Worm (Caenorhabditis elegans) whole organism, mixed stage, embryonic: ENCODE measurements around the gene T24D5.4.
A peak's percentile ranks its signal among the peaks of the same experiment; 100 is the strongest.
"Not testable (repeated sequence)": the region's sequence is repeated elsewhere in the genome, so short reads cannot be mapped to it uniquely, and the experiment has no call there.

ENCODE experiments used
- M03D4.4 ChIP-seq: sonication (generic microtip); optimal IDR thresholded peaks from 2 replicates; lab custom pipeline; 2017; ENCODE audit warnings: mild to moderate bottlenecking, missing genetic modification characterization, missing compliant biosample characterization
- blmp-1 ChIP-seq: fragments of 150-350 bp; optimal IDR thresholded peaks from 2 replicates; lab custom pipeline; 2014; ENCODE audit warnings: missing biosample characterization, missing genetic modification characterization
- ceh-39 ChIP-seq: fragments of 150-350 bp; optimal IDR thresholded peaks from 2 replicates; lab custom pipeline; 2014; ENCODE audit warnings: missing biosample characterization, missing genetic modification characterization
- ceh-43 ChIP-seq: fragments of 200-800 bp; sonication (Bioruptor generic); optimal IDR thresholded peaks from 2 replicates; lab custom pipeline; 2018; ENCODE audit warnings: mild to moderate bottlenecking, missing genetic modification characterization, moderate library complexity, missing compliant biosample characterization
- ceh-83 ChIP-seq: fragments of 200-800 bp; sonication (Bioruptor generic); optimal IDR thresholded peaks from 2 replicates; lab custom pipeline; 2018; ENCODE audit warnings: mild to moderate bottlenecking, missing genetic modification characterization, missing compliant biosample characterization
- ces-1 ChIP-seq: fragments of 150-350 bp; optimal IDR thresholded peaks from 2 replicates; lab custom pipeline; 2014; ENCODE audit warnings: missing biosample characterization, missing genetic modification reagents, missing genetic modification characterization
- cnd-1 ChIP-seq: fragments of 200-800 bp; sonication (Bioruptor generic); optimal IDR thresholded peaks from 2 replicates; lab custom pipeline; 2018; ENCODE audit warnings: mild to moderate bottlenecking, missing genetic modification characterization, missing compliant biosample characterization
- drap-1 ChIP-seq: fragments of 200-800 bp; sonication (Bioruptor generic); optimal IDR thresholded peaks from 3 replicates; lab custom pipeline; 2018; ENCODE audit warnings: mild to moderate bottlenecking, missing genetic modification characterization, missing compliant biosample characterization
- elt-1 ChIP-seq: sonication (generic microtip); optimal IDR thresholded peaks from 2 replicates; lab custom pipeline; 2017; ENCODE audit warnings: missing genetic modification characterization, mild to moderate bottlenecking, missing compliant biosample characterization, antibody characterized with exemption, moderate library complexity, borderline replicate concordance; ENCODE audit not compliant: insufficient read depth
- elt-3 ChIP-seq: fragments of 150-350 bp; optimal IDR thresholded peaks from 2 replicates; lab custom pipeline; 2014; ENCODE audit warnings: missing biosample characterization, missing genetic modification characterization
- flh-1 ChIP-seq: fragments of 200-800 bp; sonication (Bioruptor generic); optimal IDR thresholded peaks from 2 replicates; lab custom pipeline; 2018; ENCODE audit warnings: mild to moderate bottlenecking, missing genetic modification characterization, moderate library complexity, missing compliant biosample characterization
- ham-2 ChIP-seq: fragments of 200-800 bp; sonication (Bioruptor generic); optimal IDR thresholded peaks from 2 replicates; lab custom pipeline; 2018; ENCODE audit warnings: mild to moderate bottlenecking, missing genetic modification characterization, missing compliant biosample characterization
- hlh-1 ChIP-seq: fragments of 150-350 bp; optimal IDR thresholded peaks from 2 replicates; lab custom pipeline; 2014; ENCODE audit warnings: missing biosample characterization, missing genetic modification reagents, missing genetic modification characterization
- lin-13 ChIP-seq: fragments of 150-350 bp; optimal IDR thresholded peaks from 2 replicates; lab custom pipeline; 2014; ENCODE audit warnings: missing biosample characterization, missing genetic modification characterization
- lin-32 ChIP-seq: fragments of 200-800 bp; sonication (Bioruptor generic); optimal IDR thresholded peaks from 2 replicates; lab custom pipeline; 2018; ENCODE audit warnings: mild to moderate bottlenecking, missing genetic modification characterization, missing compliant biosample characterization
- mab-5 ChIP-seq: fragments of 150-350 bp; optimal IDR thresholded peaks from 2 replicates; lab custom pipeline; 2014; ENCODE audit warnings: missing biosample characterization, missing genetic modification characterization
- mep-1 ChIP-seq: fragments of 150-350 bp; optimal IDR thresholded peaks from 2 replicates; lab custom pipeline; 2017; ENCODE audit warnings: missing biosample characterization, missing genetic modification reagents, missing genetic modification characterization, inconsistent platforms
- mls-2 ChIP-seq: sonication (generic microtip); optimal IDR thresholded peaks from 2 replicates; lab custom pipeline; 2016; ENCODE audit warnings: mild to moderate bottlenecking, missing genetic modification characterization, moderate library complexity, missing compliant biosample characterization
- nhr-12 ChIP-seq: fragments of 150-350 bp; optimal IDR thresholded peaks from 2 replicates; lab custom pipeline; 2014; ENCODE audit warnings: missing biosample characterization, missing genetic modification characterization
- nhr-2 ChIP-seq: fragments of 150-350 bp; optimal IDR thresholded peaks from 2 replicates; lab custom pipeline; 2014; ENCODE audit warnings: missing biosample characterization, missing genetic modification characterization
- nhr-237 ChIP-seq: fragments of 150-350 bp; optimal IDR thresholded peaks from 2 replicates; lab custom pipeline; 2014; ENCODE audit warnings: missing biosample characterization, missing genetic modification characterization
- nhr-28 ChIP-seq: fragments of 150-350 bp; optimal IDR thresholded peaks from 2 replicates; lab custom pipeline; 2014; ENCODE audit warnings: missing biosample characterization, missing genetic modification characterization
- nhr-76 ChIP-seq: sonication (generic microtip); optimal IDR thresholded peaks from 2 replicates; lab custom pipeline; 2017; ENCODE audit warnings: missing biosample characterization, missing genetic modification characterization
- pha-4 ChIP-seq: fragments of 150-350 bp; optimal IDR thresholded peaks from 2 replicates; lab custom pipeline; 2018; ENCODE audit warnings: missing biosample characterization, missing genetic modification reagents, missing genetic modification characterization
- sem-2 ChIP-seq: fragments of 200-800 bp; sonication (Bioruptor generic); optimal IDR thresholded peaks from 2 replicates; lab custom pipeline; 2018; ENCODE audit warnings: mild to moderate bottlenecking, missing genetic modification characterization, missing compliant biosample characterization
- sptf-1 ChIP-seq: sonication (generic microtip); optimal IDR thresholded peaks from 2 replicates; lab custom pipeline; 2017; ENCODE audit warnings: mild to moderate bottlenecking, missing genetic modification characterization, moderate library complexity, missing compliant biosample characterization
- tbx-8 ChIP-seq: fragments of 200-800 bp; sonication (Bioruptor generic); optimal IDR thresholded peaks from 2 replicates; lab custom pipeline; 2018; ENCODE audit warnings: mild to moderate bottlenecking, missing genetic modification characterization, moderate library complexity, missing compliant biosample characterization
- unc-120 ChIP-seq: sonication (generic microtip); optimal IDR thresholded peaks from 2 replicates; lab custom pipeline; 2017; ENCODE audit warnings: missing genetic modification characterization, missing compliant biosample characterization; ENCODE audit not compliant: poor library complexity, severe bottlenecking
- unc-39 ChIP-seq: fragments of 150-350 bp; optimal IDR thresholded peaks from 2 replicates; lab custom pipeline; 2014; ENCODE audit warnings: missing biosample characterization, missing genetic modification characterization
- unc-62 ChIP-seq: fragments of 150-350 bp; optimal IDR thresholded peaks from 2 replicates; lab custom pipeline; 2014; ENCODE audit warnings: missing biosample characterization, missing genetic modification reagents, missing genetic modification characterization
- zip-8 ChIP-seq: fragments of 150-350 bp; optimal IDR thresholded peaks from 2 replicates; lab custom pipeline; 2014; ENCODE audit warnings: missing biosample characterization, missing genetic modification characterization
- ztf-11 ChIP-seq: fragments of 150-350 bp; optimal IDR thresholded peaks from 2 replicates; lab custom pipeline; 2014; ENCODE audit warnings: missing biosample characterization, missing genetic modification characterization

The T24D5.4 gene

DNA sequence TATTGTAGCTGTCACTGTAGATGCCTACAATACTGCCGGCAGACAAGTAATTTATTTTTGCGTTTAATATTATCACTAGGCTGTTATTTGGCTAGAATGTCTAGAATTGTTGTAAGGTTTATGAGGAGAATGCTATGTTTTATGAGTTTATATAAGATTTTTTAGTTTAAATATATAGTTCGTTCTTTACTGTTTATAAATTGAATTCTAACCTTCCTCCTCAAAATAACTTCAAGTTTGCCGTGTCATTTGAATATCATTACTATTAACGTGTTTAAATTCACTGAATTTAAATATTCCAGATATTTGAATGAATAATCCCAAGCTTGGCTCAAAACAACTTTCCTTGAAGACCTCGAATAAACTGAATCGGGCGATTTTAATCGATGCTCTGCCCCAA lies 16.5 kb downstream of the T24D5.4 start, which contains the start of gene R09A8.1:
Gene R09A8.1 (plus strand): TSS at position 301 of the 400 bp plus-strand sequence.
- not testable (repeated sequence) for TF ChIP-seq nhr-237, sptf-1, mab-5 (tag; lab: Kevin White, UChicago)

DNA sequence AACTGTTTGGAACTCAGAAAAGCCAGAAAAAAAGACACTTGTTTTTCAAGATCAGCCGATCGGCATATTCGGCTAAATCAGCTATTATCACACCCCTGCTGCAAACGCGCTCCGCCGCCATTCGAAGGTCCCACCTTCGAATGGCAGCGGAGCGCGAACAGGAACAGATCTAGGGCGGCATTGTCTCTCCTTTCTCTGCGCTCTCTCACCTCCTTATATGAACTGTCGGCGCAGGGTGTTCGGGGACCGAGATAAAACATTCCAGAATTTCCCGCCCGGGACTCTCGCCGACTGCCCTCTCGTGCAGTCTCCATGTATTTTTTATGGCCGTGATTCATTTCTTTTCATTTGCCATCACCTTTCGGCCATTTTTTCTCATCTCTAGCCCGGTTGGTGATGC lies 21.5 kb downstream of the T24D5.4 start:
- TF ChIP-seq blmp-1 (tag; lab: Kevin White, UChicago) (no peak), nhr-2 (tag; lab: Kevin White, UChicago) (peak; percentile 55)
- TF ChIP-seq, all 35 proteins: peak for 1

DNA sequence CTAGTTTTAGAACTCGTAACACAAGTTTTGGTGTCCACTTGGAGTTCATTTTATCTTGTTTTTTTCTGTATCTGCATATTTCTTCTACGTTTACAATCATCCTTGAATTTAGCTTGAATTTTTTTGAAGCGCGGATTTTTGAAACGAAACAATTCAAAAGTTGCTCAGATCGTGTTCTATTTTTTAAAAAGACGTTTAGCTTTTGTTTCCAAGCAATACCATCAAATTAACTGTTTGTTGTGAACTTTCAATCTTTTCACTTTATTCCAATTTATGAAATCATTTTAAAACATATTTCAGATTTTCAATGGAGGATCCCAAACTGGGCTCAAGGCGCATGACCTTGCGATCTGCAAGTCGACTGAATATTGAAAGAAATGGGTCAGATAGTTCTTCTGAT lies 22.2 kb downstream of the T24D5.4 start, which contains the start of gene R09A8.2:
Gene R09A8.2 (plus strand): TSS at position 301 of the 400 bp plus-strand sequence.
- no peak for TF ChIP-seq M03D4.4 (tag; lab: Kevin White, UChicago)

DNA sequence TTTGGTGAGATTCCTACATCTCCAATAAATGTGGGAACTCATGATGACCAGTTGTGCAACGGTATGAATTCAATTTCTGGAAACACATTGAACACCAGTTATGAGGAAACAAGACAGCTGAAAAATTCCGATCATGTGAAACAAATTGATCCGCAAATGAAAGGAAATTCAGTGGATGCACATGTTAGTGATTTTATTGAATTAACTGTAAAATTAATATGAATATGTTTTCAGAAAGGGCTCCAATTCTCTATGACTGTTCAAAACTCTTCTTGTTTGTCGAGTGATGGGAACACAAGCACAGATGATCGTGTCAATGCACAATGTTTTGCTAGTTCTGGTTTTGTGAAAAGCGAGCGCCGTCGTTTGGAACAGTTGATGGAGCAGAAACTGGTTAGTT lies 23.3 kb downstream of the T24D5.4 start:
- TF ChIP-seq ceh-43 (GFP tag; lab: Kevin White, UChicago): no peak
- no peak for TF ChIP-seq hlh-1 (tag; lab: Kevin White, UChicago)
- no peak for TF ChIP-seq unc-62 (GFP tag; lab: Kevin White, UChicago)
- no peak for TF ChIP-seq ceh-83 (GFP tag; lab: Kevin White, UChicago)
- TF ChIP-seq lin-13 (tag; lab: Kevin White, UChicago): no peak
- TF ChIP-seq elt-3 (tag; lab: Kevin White, UChicago): no peak
- no peak for TF ChIP-seq flh-1 (GFP tag; lab: Kevin White, UChicago)
- no peak for TF ChIP-seq tbx-8 (GFP tag; lab: Kevin White, UChicago)
- no peak for TF ChIP-seq nhr-28 (tag; lab: Kevin White, UChicago)
- TF ChIP-seq ham-2 (GFP tag; lab: Kevin White, UChicago): no peak
- TF ChIP-seq mls-2 (tag; lab: Kevin White, UChicago): no peak
- no peak for TF ChIP-seq ceh-39 (tag; lab: Kevin White, UChicago)
- TF ChIP-seq ztf-11 (tag; lab: Kevin White, UChicago): no peak
- TF ChIP-seq nhr-237 (tag; lab: Kevin White, UChicago): no peak

DNA sequence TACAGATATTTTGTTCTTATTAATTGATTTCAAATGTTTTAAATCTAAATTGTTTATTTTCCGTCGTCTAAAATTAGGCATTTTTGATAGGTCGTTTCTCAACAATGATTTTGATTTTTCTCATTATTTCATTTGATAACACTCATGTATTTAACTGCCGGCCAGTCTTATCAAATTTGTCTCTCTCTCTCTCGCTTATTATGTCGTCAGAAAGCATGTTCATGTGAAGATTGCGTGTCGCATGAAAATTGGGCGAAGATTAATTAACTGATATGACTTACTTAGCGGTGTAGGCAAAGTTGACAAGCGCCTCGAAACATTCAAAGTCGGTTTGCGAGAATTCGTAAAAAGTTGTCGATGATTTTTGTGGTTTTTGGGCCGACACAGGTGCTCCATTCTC lies 30.8 kb downstream of the T24D5.4 start:
- no peak for TF ChIP-seq unc-39 (tag; lab: Kevin White, UChicago)
- no peak for TF ChIP-seq M03D4.4 (tag; lab: Kevin White, UChicago)
- no peak for TF ChIP-seq lin-32 (GFP tag; lab: Kevin White, UChicago)
- no peak for TF ChIP-seq mep-1 (tag; lab: Kevin White, UChicago)
- no peak for TF ChIP-seq nhr-237 (tag; lab: Kevin White, UChicago)
- TF ChIP-seq sem-2 (GFP tag; lab: Kevin White, UChicago): no peak
- TF ChIP-seq unc-120 (tag; lab: Kevin White, UChicago): no peak
- no peak for TF ChIP-seq sptf-1 (tag; lab: Kevin White, UChicago)
- no peak for TF ChIP-seq drap-1
- TF ChIP-seq nhr-28 (tag; lab: Kevin White, UChicago): no peak
- TF ChIP-seq cnd-1 (tag; lab: Kevin White, UChicago): no peak
- TF ChIP-seq ceh-43 (GFP tag; lab: Kevin White, UChicago): no peak
- TF ChIP-seq lin-13 (tag; lab: Kevin White, UChicago): no peak

DNA sequence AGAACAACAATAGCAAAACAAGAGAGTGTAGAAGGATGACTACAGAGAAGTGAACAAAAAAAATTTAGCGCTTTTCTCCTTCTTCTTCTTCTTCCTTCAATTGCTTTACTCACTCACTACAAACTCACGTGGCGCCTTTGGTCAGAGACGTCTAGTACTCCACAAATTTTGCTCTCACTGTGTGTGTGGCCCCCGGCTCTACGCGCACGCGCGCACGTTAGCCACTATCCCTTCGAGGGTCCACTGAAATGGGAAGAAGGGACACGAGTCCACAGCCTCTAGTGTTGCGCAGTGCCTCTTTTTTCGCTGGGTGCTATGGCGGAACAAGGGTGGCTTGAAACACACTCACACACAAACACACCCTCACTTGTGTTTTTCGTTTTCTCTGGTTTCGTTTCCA lies 32.3 kb downstream of the T24D5.4 start:
- peak; percentile 9 for TF ChIP-seq sem-2 (GFP tag; lab: Kevin White, UChicago)
- no peak for TF ChIP-seq unc-120 (tag; lab: Kevin White, UChicago)
- TF ChIP-seq blmp-1 (tag; lab: Kevin White, UChicago): no peak
- TF ChIP-seq nhr-76 (tag; lab: Kevin White, UChicago): no peak
- TF ChIP-seq elt-1: no peak
- TF ChIP-seq M03D4.4 (tag; lab: Kevin White, UChicago): peak; percentile 8
- no peak for TF ChIP-seq unc-39 (tag; lab: Kevin White, UChicago)
- peak; percentile 38 for TF ChIP-seq sptf-1 (tag; lab: Kevin White, UChicago)
- no peak for TF ChIP-seq lin-32 (GFP tag; lab: Kevin White, UChicago)
- no peak for TF ChIP-seq ceh-43 (GFP tag; lab: Kevin White, UChicago)
- no peak for TF ChIP-seq nhr-2 (tag; lab: Kevin White, UChicago)
- no peak for TF ChIP-seq hlh-1 (tag; lab: Kevin White, UChicago)
- no peak for TF ChIP-seq ztf-11 (tag; lab: Kevin White, UChicago)
- TF ChIP-seq cnd-1 (tag; lab: Kevin White, UChicago): no peak
- no peak for TF ChIP-seq pha-4
- no peak for TF ChIP-seq tbx-8 (GFP tag; lab: Kevin White, UChicago)
- TF ChIP-seq nhr-237 (tag; lab: Kevin White, UChicago): no peak
- no peak for TF ChIP-seq unc-62 (GFP tag; lab: Kevin White, UChicago)
- TF ChIP-seq nhr-28 (tag; lab: Kevin White, UChicago): no peak
- TF ChIP-seq mls-2 (tag; lab: Kevin White, UChicago): peak; percentile 16
- TF ChIP-seq ces-1 (GFP tag; lab: Kevin White, UChicago): peak; percentile 66
- TF ChIP-seq elt-3 (tag; lab: Kevin White, UChicago): no peak
- TF ChIP-seq mep-1 (tag; lab: Kevin White, UChicago): no peak
- no peak for TF ChIP-seq flh-1 (GFP tag; lab: Kevin White, UChicago)
- TF ChIP-seq zip-8 (tag; lab: Kevin White, UChicago): no peak
- TF ChIP-seq ceh-83 (GFP tag; lab: Kevin White, UChicago): no peak
- no peak for TF ChIP-seq nhr-12 (tag; lab: Kevin White, UChicago)
- no peak for TF ChIP-seq ham-2 (GFP tag; lab: Kevin White, UChicago)
- TF ChIP-seq, all 35 proteins: peak for 5
